Worm (Caenorhabditis elegans) whole organism, L4 larva: ENCODE measurements around the gene M05D6.3.

Experiments used
- D1046.2 ChIP-seq: fragments of 200-800 bp; sonication (Bioruptor generic); IDR thresholded peaks from 2 replicates; pipeline ENCODE4 v1.3.6; 2022; ENCODE audit warnings: missing genetic modification characterization, missing compliant biosample characterization
- F44E2.7 ChIP-seq: fragments of 200-800 bp; sonication (Bioruptor generic); IDR thresholded peaks from 2 replicates; pipeline ENCODE4 v2.1.2; 2022; ENCODE audit warnings: missing genetic modification characterization, missing compliant biosample characterization
- F49E8.2 ChIP-seq: sonication (generic microtip); optimal IDR thresholded peaks from 2 replicates; lab custom pipeline; 2016; ENCODE audit warnings: missing compliant biosample characterization, mild to moderate bottlenecking, missing genetic modification characterization, borderline replicate concordance
- R02D3.7 ChIP-seq: fragments of 150-350 bp; sonication (generic microtip); optimal IDR thresholded peaks from 3 replicates; lab custom pipeline; 2014; ENCODE audit warnings: missing biosample characterization, missing genetic modification characterization
- T26A8.4 ChIP-seq: fragments of 200-800 bp; sonication (Bioruptor generic); IDR thresholded peaks from 2 replicates; pipeline ENCODE4 v1.3.6; 2022; ENCODE audit warnings: missing genetic modification characterization, missing compliant biosample characterization
- Y75B8A.6 ChIP-seq: fragments of 200-800 bp; sonication (Bioruptor generic); IDR thresholded peaks from 2 replicates; pipeline ENCODE4 v1.3.6; 2022; ENCODE audit warnings: missing genetic modification reagents, missing genetic modification characterization, missing compliant biosample characterization
- attf-4 ChIP-seq: sonication (generic microtip); optimal IDR thresholded peaks from 3 replicates; lab custom pipeline; 2017; ENCODE audit warnings: missing biosample characterization, missing genetic modification characterization
- ceh-20 ChIP-seq: fragments of 200-800 bp; sonication (Bioruptor generic); IDR thresholded peaks from 2 replicates; pipeline ENCODE4 v1.3.6; 2022; ENCODE audit warnings: missing genetic modification reagents, missing genetic modification characterization, missing compliant biosample characterization
- ceh-32 ChIP-seq: sonication (generic microtip); optimal IDR thresholded peaks from 2 replicates; lab custom pipeline; 2016; ENCODE audit warnings: mild to moderate bottlenecking, missing genetic modification characterization, missing compliant biosample characterization; ENCODE audit not compliant: poor library complexity
- cey-2 ChIP-seq: sonication (generic microtip); optimal IDR thresholded peaks from 3 replicates; lab custom pipeline; 2017; ENCODE audit warnings: missing genetic modification characterization, mild to moderate bottlenecking, missing compliant biosample characterization, antibody characterized with exemption, borderline replicate concordance; ENCODE audit not compliant: insufficient read depth
- ctbp-1 ChIP-seq: fragments of 200-800 bp; sonication (Bioruptor generic); IDR thresholded peaks from 2 replicates; pipeline ENCODE4 v1.3.6; 2022; ENCODE audit warnings: missing genetic modification reagents, missing genetic modification characterization, missing compliant biosample characterization
- daf-12 ChIP-seq: fragments of 150-350 bp; optimal IDR thresholded peaks from 2 replicates; lab custom pipeline; 2014; ENCODE audit warnings: missing biosample characterization, missing genetic modification reagents, missing genetic modification characterization
- daf-8 ChIP-seq: fragments of 200-800 bp; sonication (Bioruptor generic); IDR thresholded peaks from 2 replicates; pipeline ENCODE4 v1.3.6; 2022; ENCODE audit warnings: missing genetic modification characterization, missing compliant biosample characterization
- dmd-6 ChIP-seq: fragments of 200-800 bp; sonication (Bioruptor generic); IDR thresholded peaks from 2 replicates; pipeline ENCODE4 v1.3.6; 2022; ENCODE audit warnings: missing genetic modification reagents, missing genetic modification characterization, missing compliant biosample characterization
- dpl-1 ChIP-seq: fragments of 150-350 bp; optimal IDR thresholded peaks from 2 replicates; lab custom pipeline; 2014; ENCODE audit warnings: missing biosample characterization, missing genetic modification reagents, missing genetic modification characterization
- duxl-1 ChIP-seq: sonication (generic microtip); optimal IDR thresholded peaks from 2 replicates; lab custom pipeline; 2016; ENCODE audit warnings: mild to moderate bottlenecking, missing genetic modification characterization, moderate library complexity, missing compliant biosample characterization; ENCODE audit not compliant: poor library complexity
- dve-1 ChIP-seq: sonication (generic microtip); optimal IDR thresholded peaks from 2 replicates; lab custom pipeline; 2017; ENCODE audit warnings: antibody characterized with exemption, mild to moderate bottlenecking, missing genetic modification characterization, missing compliant biosample characterization; ENCODE audit not compliant: insufficient read depth
- egl-43 ChIP-seq: fragments of 200-800 bp; sonication (Bioruptor generic); IDR thresholded peaks from 2 replicates; pipeline ENCODE4 v1.3.6; 2022; ENCODE audit warnings: missing genetic modification reagents, missing genetic modification characterization, missing compliant biosample characterization
- fos-1 ChIP-seq: fragments of 150-350 bp; optimal IDR thresholded peaks from 2 replicates; lab custom pipeline; 2014; ENCODE audit warnings: missing biosample characterization, missing genetic modification characterization
- hlh-11 ChIP-seq: fragments of 200-800 bp; sonication (Bioruptor generic); optimal IDR thresholded peaks from 2 replicates; lab custom pipeline; 2018; ENCODE audit warnings: mild to moderate bottlenecking, missing genetic modification characterization, missing compliant biosample characterization
- hlh-30 ChIP-seq: sonication (generic microtip); optimal IDR thresholded peaks from 2 replicates; lab custom pipeline; 2017; ENCODE audit warnings: antibody characterized with exemption, mild to moderate bottlenecking, missing genetic modification characterization, missing compliant biosample characterization; ENCODE audit not compliant: insufficient read depth
- hmg-1.1 ChIP-seq: fragments of 200-800 bp; sonication (Bioruptor generic); IDR thresholded peaks from 2 replicates; pipeline ENCODE4 v1.3.6; 2022; ENCODE audit warnings: missing genetic modification reagents, missing genetic modification characterization, missing compliant biosample characterization
- jun-1 ChIP-seq: fragments of 150-350 bp; optimal IDR thresholded peaks from 2 replicates; lab custom pipeline; 2014; ENCODE audit warnings: missing biosample characterization, missing genetic modification reagents, missing genetic modification characterization
- lim-7 ChIP-seq: fragments of 200-800 bp; sonication (Bioruptor generic); IDR thresholded peaks from 2 replicates; pipeline ENCODE4 v1.3.6; 2022; ENCODE audit warnings: missing genetic modification characterization, missing compliant biosample characterization
- lin-38 ChIP-seq: fragments of 200-800 bp; sonication (Bioruptor generic); IDR thresholded peaks from 2 replicates; pipeline ENCODE4 v1.3.6; 2022; ENCODE audit warnings: missing genetic modification reagents, missing genetic modification characterization, missing compliant biosample characterization
- lin-39 ChIP-seq: fragments of 150-350 bp; optimal IDR thresholded peaks from 2 replicates; lab custom pipeline; 2014; ENCODE audit warnings: missing biosample characterization, missing genetic modification reagents, missing genetic modification characterization
- lsy-2 ChIP-seq, 2 experiments: fragments of 150-350 bp in 1 of 2; sonication (generic microtip) in 1 of 2; optimal IDR thresholded peaks; 2 replicates each; lab custom pipeline; 2014 to 2017; ENCODE audit warnings: missing biosample characterization in 2 of 2, missing genetic modification characterization in 2 of 2
- madf-5 ChIP-seq, 2 experiments: fragments of 200-800 bp; sonication (Bioruptor generic); IDR thresholded peaks; 2 replicates each; pipeline ENCODE4 v1.3.6; 2022; ENCODE audit warnings: missing compliant biosample characterization in 2 of 2, missing genetic modification characterization in 2 of 2
- mep-1 ChIP-seq: fragments of 150-350 bp; sonication (generic microtip); optimal IDR thresholded peaks from 3 replicates; lab custom pipeline; 2014; ENCODE audit warnings: missing biosample characterization, missing genetic modification characterization
- mes-2 ChIP-seq: sonication (generic microtip); optimal IDR thresholded peaks from 2 replicates; lab custom pipeline; 2016; ENCODE audit warnings: missing genotype, mild to moderate bottlenecking, missing genetic modification characterization, missing compliant biosample characterization; ENCODE audit not compliant: poor library complexity, severe bottlenecking
- mxl-3 ChIP-seq: fragments of 200-800 bp; sonication (Bioruptor generic); optimal IDR thresholded peaks from 2 replicates; lab custom pipeline; 2018; ENCODE audit warnings: mild to moderate bottlenecking, missing genetic modification characterization, missing compliant biosample characterization
- nhr-102 ChIP-seq: sonication (generic microtip); optimal IDR thresholded peaks from 2 replicates; lab custom pipeline; 2016; ENCODE audit warnings: mild to moderate bottlenecking, missing genetic modification characterization, moderate library complexity, missing compliant biosample characterization
- nhr-25 ChIP-seq: sonication (generic microtip); optimal IDR thresholded peaks from 2 replicates; lab custom pipeline; 2017; ENCODE audit warnings: missing genetic modification characterization, mild to moderate bottlenecking, missing compliant biosample characterization, antibody characterized with exemption, moderate library complexity, borderline replicate concordance; ENCODE audit not compliant: insufficient read depth
- nhr-28 ChIP-seq: fragments of 150-350 bp; optimal IDR thresholded peaks from 2 replicates; lab custom pipeline; 2014; ENCODE audit warnings: missing biosample characterization, missing genetic modification characterization
- nhr-76 ChIP-seq: fragments of 150-350 bp; optimal IDR thresholded peaks from 2 replicates; lab custom pipeline; 2014; ENCODE audit warnings: missing biosample characterization, missing genetic modification characterization
- php-3 ChIP-seq: fragments of 200-800 bp; sonication (Bioruptor generic); IDR thresholded peaks from 2 replicates; pipeline ENCODE4 v1.3.6; 2022; ENCODE audit warnings: missing genetic modification reagents, missing genetic modification characterization, missing compliant biosample characterization
- pqm-1 ChIP-seq: sonication (generic microtip); optimal IDR thresholded peaks from 2 replicates; lab custom pipeline; 2017; ENCODE audit warnings: missing biosample characterization, missing genetic modification characterization
- rbr-2 ChIP-seq: sonication (generic microtip); optimal IDR thresholded peaks from 2 replicates; lab custom pipeline; 2016; ENCODE audit warnings: missing genotype, missing genetic modification characterization, missing compliant biosample characterization
- sdz-12 ChIP-seq: fragments of 200-800 bp; sonication (Bioruptor generic); optimal IDR thresholded peaks from 2 replicates; lab custom pipeline; 2018; ENCODE audit warnings: mild to moderate bottlenecking, missing genetic modification characterization, missing compliant biosample characterization
- skn-1 ChIP-seq: fragments of 150-350 bp; optimal IDR thresholded peaks from 2 replicates; lab custom pipeline; 2014; ENCODE audit warnings: missing biosample characterization, missing genetic modification characterization
- snpc-1.2 ChIP-seq: fragments of 200-800 bp; sonication (Bioruptor generic); IDR thresholded peaks from 2 replicates; pipeline ENCODE4 v1.3.6; 2022; ENCODE audit warnings: missing genetic modification reagents, missing genetic modification characterization, missing compliant biosample characterization
- snpc-4 ChIP-seq: fragments of 150-350 bp; optimal IDR thresholded peaks from 2 replicates; lab custom pipeline; 2014; ENCODE audit warnings: missing biosample characterization, missing genetic modification characterization
- unc-39 ChIP-seq: sonication (generic microtip); optimal IDR thresholded peaks from 2 replicates; lab custom pipeline; 2017; ENCODE audit warnings: missing biosample characterization, missing genetic modification characterization
- unc-62 ChIP-seq, 3 experiments: fragments of 150-350 bp in 1 of 3; sonication (generic microtip); optimal IDR thresholded peaks in 2 of 3; peaks in 1 of 3; 1 replicate in 1 of 3; 2 replicates in 2 of 3; lab custom pipeline; 2014 to 2017; ENCODE audit warnings: missing biosample characterization in 3 of 3, missing genetic modification characterization in 3 of 3, missing genetic modification reagents in 3 of 3, missing genotype in 1 of 3
- zfp-3 ChIP-seq: fragments of 200-800 bp; sonication (Bioruptor generic); conservative IDR thresholded peaks from 2 replicates; pipeline ENCODE4 v1.3.6; 2022; ENCODE audit warnings: missing genetic modification reagents, missing genetic modification characterization, missing compliant biosample characterization
- zip-11 ChIP-seq: fragments of 200-800 bp; sonication (Bioruptor generic); IDR thresholded peaks from 2 replicates; pipeline ENCODE4 v1.3.6; 2022; ENCODE audit warnings: missing genetic modification characterization, missing compliant biosample characterization
- ztf-11 ChIP-seq: fragments of 150-350 bp; optimal IDR thresholded peaks from 2 replicates; lab custom pipeline; 2014; ENCODE audit warnings: missing biosample characterization, missing genetic modification characterization
- ztf-7 ChIP-seq: fragments of 150-350 bp; optimal IDR thresholded peaks from 2 replicates; lab custom pipeline; 2014; ENCODE audit warnings: missing biosample characterization, missing genetic modification characterization

Gene M05D6.3

ce11 chrII:8441519-8441918 lies 34.1 kb upstream of the M05D6.3 start (continued):
- TF ChIP-seq unc-62 (GFP tag; optimal IDR thresholded peaks at IDR 0.05 in 1 of 2; lab: Kevin White, UChicago) = no peak
- no peak for TF ChIP-seq unc-62 (tag; optimal IDR thresholded peaks at IDR 0.05; lab: Kevin White, UChicago)
- TF ChIP-seq ztf-7 = peak; percentile 1
- TF ChIP-seq snpc-4 (tag; lab: Kevin White, UChicago) = no peak
- TF ChIP-seq, all 104 proteins: peak for 59

- TF ChIP-seq hlh-11 (tag; lab: Kevin White, UChicago) = peak; percentile 26
- peak; percentile 60 for TF ChIP-seq lin-38 (GFP tag; lab: Robert Waterston, UW)
- TF ChIP-seq attf-4 = no peak
- no peak for TF ChIP-seq R02D3.7 (tag; lab: Kevin White, UChicago)
- TF ChIP-seq ztf-7 = no peak
- peak; percentile 32 for TF ChIP-seq rbr-2 (tag; lab: Kevin White, UChicago)
- TF ChIP-seq sdz-12 = no peak
- no peak for TF ChIP-seq ztf-11
- no peak for TF ChIP-seq unc-62 (GFP tag; optimal IDR thresholded peaks at IDR 0.05 in 1 of 2; lab: Kevin White, UChicago)
- no peak for TF ChIP-seq unc-62 (tag; optimal IDR thresholded peaks at IDR 0.05; lab: Kevin White, UChicago)
- peak; percentile 39 for TF ChIP-seq duxl-1 (tag; lab: Kevin White, UChicago)
- no peak for TF ChIP-seq ctbp-1
- TF ChIP-seq daf-8 = no peak
- peak; percentile 48 for TF ChIP-seq hmg-1.1 (GFP tag; lab: Robert Waterston, UW)
- TF ChIP-seq nhr-76 (tag; lab: Kevin White, UChicago) = no peak
- no peak for TF ChIP-seq D1046.2 (GFP tag; lab: Robert Waterston, UW)
- no peak for TF ChIP-seq Y75B8A.6
- TF ChIP-seq lim-7 (GFP tag; lab: Robert Waterston, UW) = no peak
- TF ChIP-seq skn-1 (tag; lab: Kevin White, UChicago) = no peak
- TF ChIP-seq unc-39 = no peak
- peak; percentile 69 for TF ChIP-seq mes-2
- peak; percentile 23; the same call in 1 of the 2 replicates for TF ChIP-seq T26A8.4 (GFP tag; lab: Robert Waterston, UW)
- TF ChIP-seq lin-39 (tag; lab: Kevin White, UChicago) = no peak
- no peak for TF ChIP-seq F49E8.2
- TF ChIP-seq egl-43 (GFP tag; lab: Robert Waterston, UW) = no peak
- TF ChIP-seq mxl-3 (GFP tag; lab: Kevin White, UChicago) = no peak
- TF ChIP-seq pqm-1 (tag; lab: Kevin White, UChicago) = no peak
- no peak for TF ChIP-seq daf-12 (tag; lab: Kevin White, UChicago)
- TF ChIP-seq hlh-30 = peak; percentile 48
- no peak for TF ChIP-seq F44E2.7 (GFP tag; lab: Robert Waterston, UW)
- peak; percentile 9; the same call in 1 of the 2 replicates for TF ChIP-seq dmd-6 (GFP tag; lab: Robert Waterston, UW)
- no peak for TF ChIP-seq nhr-102
- TF ChIP-seq snpc-1.2 (GFP tag; lab: Robert Waterston, UW) = no peak
- TF ChIP-seq mep-1 (tag; lab: Kevin White, UChicago) = peak; percentile 48
- TF ChIP-seq nhr-28 (tag; lab: Kevin White, UChicago) = peak; percentile 74
- no peak for TF ChIP-seq zfp-3 (GFP tag; lab: Robert Waterston, UW)
- TF ChIP-seq ceh-20 (GFP tag; lab: Robert Waterston, UW) = 0 out of 2 replicates have a peak, but pooled peaks have one; percentile 12
- TF ChIP-seq ceh-32 = no peak
- TF ChIP-seq zip-11 = no peak
- no peak for TF ChIP-seq php-3
- peak in 1 of 2 experiments; percentile 91 for TF ChIP-seq lsy-2 (tag; optimal IDR thresholded peaks at IDR 0.05; lab: Kevin White, UChicago)
- peak; percentile 46 for TF ChIP-seq dve-1
- TF ChIP-seq jun-1 (tag; lab: Kevin White, UChicago) = no peak
- TF ChIP-seq nhr-25 (tag; lab: Kevin White, UChicago) = no peak
- TF ChIP-seq dpl-1 (GFP tag; lab: Kevin White, UChicago) = peak; percentile 57
- no peak for TF ChIP-seq cey-2 (tag; lab: Kevin White, UChicago)
- TF ChIP-seq madf-5 (GFP tag; IDR thresholded peaks at IDR 0.05; lab: Robert Waterston, UW) = no peak
- no peak for TF ChIP-seq fos-1 (tag; lab: Kevin White, UChicago)
These were observed 33.4 kb upstream of the M05D6.3 start for ce11 chrII:8442176-8442575.
